Fruit fly (Drosophila melanogaster) S2 (cell line): ENCODE data around the gene CG44261.

Source experiments
- CG8478 ChIP-seq: fragments of >200 bp; optimal IDR thresholded peaks from 2 replicates; lab custom pipeline; 2018
- CTCF ChIP-seq, 2 experiments: fragments of >200 bp; optimal IDR thresholded peaks; 2 replicates each; lab custom pipeline; 2018

DNA sequence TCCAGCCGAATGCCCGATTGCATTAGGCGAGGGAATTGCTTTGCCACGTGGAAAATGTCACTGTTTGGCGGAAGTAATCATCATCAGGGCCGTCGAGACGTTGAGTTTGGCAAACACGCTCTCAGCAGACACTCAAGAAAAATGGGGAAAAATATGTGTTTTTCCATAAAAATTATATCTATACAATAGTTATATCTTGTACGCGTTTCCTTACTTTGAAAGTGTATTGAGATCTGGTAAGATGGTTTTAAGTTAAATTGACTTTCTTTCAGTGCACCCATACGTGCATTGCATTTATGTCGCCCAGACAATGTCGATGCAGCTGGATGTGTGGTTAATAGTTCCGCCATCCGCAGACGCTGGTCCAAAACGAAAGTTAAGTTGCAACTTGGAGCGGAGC, 22.0 kb downstream of the CG44261 start:
- no peak for TF ChIP-seq CG8478
- no peak for TF ChIP-seq CTCF (optimal IDR thresholded peaks at IDR 0.05; lab: Kevin White, UChicago)
